Worm (Caenorhabditis elegans) whole organism, L4 larva: Measurements from ENCODE around the gene clec-29.

Experiments used
- egl-27 ChIP-seq: sonication (generic microtip); optimal IDR thresholded peaks from 3 replicates; lab custom pipeline; 2017; ENCODE audit warnings: missing biosample characterization, missing genetic modification reagents, missing genetic modification characterization
- lim-7 ChIP-seq: fragments of 200-800 bp; sonication (Bioruptor generic); IDR thresholded peaks from 2 replicates; pipeline ENCODE4 v1.3.6; 2022; ENCODE audit warnings: missing genetic modification characterization, missing compliant biosample characterization

DNA sequence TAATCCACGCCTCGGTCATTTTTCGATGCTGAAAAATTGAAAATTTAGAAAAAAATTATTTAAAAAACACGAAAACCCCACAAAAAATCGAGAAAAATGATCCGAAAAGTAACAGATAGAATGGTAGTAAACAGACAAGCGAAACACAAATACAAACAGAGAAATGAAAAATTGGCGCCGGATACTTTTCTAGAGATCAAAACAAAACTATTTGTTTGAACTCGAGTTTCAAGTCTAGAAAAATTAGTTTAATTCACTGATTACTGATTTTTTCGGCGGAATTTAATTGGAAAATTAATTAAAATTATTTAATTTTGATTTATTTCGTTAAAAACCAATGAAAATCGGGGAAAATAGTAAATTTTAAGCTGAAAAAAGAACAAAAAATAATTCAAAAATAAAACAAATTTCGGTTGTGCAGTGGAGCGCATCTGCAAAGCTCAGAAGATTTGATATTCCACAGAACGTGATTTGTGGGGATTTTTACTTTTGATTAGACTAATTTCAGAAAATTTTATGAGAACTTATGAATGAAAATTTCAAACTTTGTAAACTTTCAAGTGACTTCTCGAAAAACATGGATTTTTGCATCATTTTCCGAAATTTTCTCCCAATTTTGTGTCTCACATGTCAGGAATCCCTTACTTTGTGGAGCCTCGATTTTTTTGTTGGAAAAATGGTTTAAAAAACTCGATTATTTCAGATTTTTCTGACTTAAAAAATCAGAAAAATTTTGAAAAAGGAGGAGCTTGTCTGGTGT lies 7.4 kb upstream of the clec-29 start, which contains the start of gene gyg-2:
- TF ChIP-seq egl-27 (tag; lab: Kevin White, UChicago) = no peak
- TF ChIP-seq lim-7 = no peak
